Worm (Caenorhabditis elegans) whole organism, mixed stage, embryonic: Measurements from ENCODE around the gene wapl-1.

Experiments used
- ceh-83 ChIP-seq: fragments of 200-800 bp; sonication (Bioruptor generic); optimal IDR thresholded peaks from 2 replicates; lab custom pipeline; 2018; ENCODE audit warnings: mild to moderate bottlenecking, missing genetic modification characterization, missing compliant biosample characterization
- lin-13 ChIP-seq: fragments of 150-350 bp; optimal IDR thresholded peaks from 2 replicates; lab custom pipeline; 2014; ENCODE audit warnings: missing biosample characterization, missing genetic modification characterization
- mab-5 ChIP-seq: fragments of 150-350 bp; optimal IDR thresholded peaks from 2 replicates; lab custom pipeline; 2014; ENCODE audit warnings: missing biosample characterization, missing genetic modification characterization
- snpc-4 ChIP-seq: fragments of 150-350 bp; optimal IDR thresholded peaks from 2 replicates; lab custom pipeline; 2014; ENCODE audit warnings: missing biosample characterization, missing genetic modification characterization
- unc-62 ChIP-seq: fragments of 150-350 bp; optimal IDR thresholded peaks from 2 replicates; lab custom pipeline; 2014; ENCODE audit warnings: missing biosample characterization, missing genetic modification reagents, missing genetic modification characterization

DNA sequence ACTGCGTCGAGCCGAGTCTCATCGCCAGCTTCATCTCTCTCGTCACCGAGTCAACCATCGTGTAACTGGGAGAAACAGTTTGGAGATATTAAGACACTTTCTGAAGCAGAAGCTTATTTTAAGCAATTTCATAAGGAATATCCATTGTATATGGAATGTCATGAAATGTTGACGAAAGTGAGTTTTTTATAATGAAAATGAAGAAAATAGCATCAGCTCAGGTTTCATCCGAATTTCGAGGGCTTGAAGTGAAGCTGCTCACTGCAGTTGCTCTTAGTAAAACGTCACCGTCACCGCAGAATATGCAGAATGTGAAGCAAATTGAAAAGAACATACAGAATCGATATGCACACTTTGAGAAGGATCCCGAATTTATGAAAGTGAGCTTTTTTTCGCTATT is 32.4 kb downstream of the wapl-1 start:
- TF ChIP-seq snpc-4 (tag; lab: Kevin White, UChicago), result no peak
- TF ChIP-seq ceh-83 (GFP tag; lab: Kevin White, UChicago), result no peak
- no peak for TF ChIP-seq mab-5
- TF ChIP-seq unc-62 (GFP tag; lab: Kevin White, UChicago), result no peak
- no peak for TF ChIP-seq lin-13 (tag; lab: Kevin White, UChicago)
